Worm (Caenorhabditis elegans): ENCODE measurements around the gene mnk-1.

The mnk-1 gene

DNA sequence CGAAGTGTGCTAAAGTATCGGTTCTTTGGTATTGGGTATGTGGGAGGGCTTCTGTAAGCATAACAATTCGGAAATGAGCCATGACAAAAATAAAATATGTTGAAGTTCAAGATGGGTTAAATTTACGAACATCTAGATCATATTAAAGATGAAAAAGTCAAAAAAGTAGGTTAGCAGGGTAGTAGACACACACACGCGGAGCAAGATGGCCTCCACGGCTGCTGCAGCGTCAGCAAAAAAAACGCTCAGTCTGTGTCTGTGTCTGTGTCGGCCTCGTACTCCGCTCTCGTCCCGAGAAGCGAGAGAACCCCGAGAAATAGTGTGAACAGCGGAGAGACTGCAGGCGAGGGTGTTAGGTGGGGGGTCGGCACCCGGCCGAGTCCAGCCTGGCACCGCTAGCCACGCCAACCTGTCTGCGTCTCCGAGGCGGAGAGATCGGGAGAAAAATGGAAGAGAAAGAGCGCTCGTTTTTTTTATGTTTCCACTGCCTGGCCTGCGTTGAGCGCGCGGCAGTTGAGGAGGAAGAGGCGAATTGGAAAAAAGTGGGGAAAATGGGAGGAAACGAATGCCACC is 52.3 kb downstream of the mnk-1 start, which contains the start of gene myrf-1 (continued):
- TF ChIP-seq xbp-1 (tag; optimal IDR thresholded peaks at IDR 0.05): peak; percentile 70
- TF ChIP-seq hlh-17 (GFP tag; optimal IDR thresholded peaks at IDR 0.05; ENCODE audit: borderline replicate concordance): no peak
- TF ChIP-seq isw-1 (GFP tag; IDR thresholded peaks at IDR 0.05): peak; percentile 66
- TF ChIP-seq hpl-2 (GFP tag; optimal IDR thresholded peaks at IDR 0.05): no peak
- no peak for TF ChIP-seq Y116A8C.19 (tag; optimal IDR thresholded peaks at IDR 0.05; ENCODE audit: borderline replicate concordance)
- peak; percentile 53; the same call in 1 of the 2 replicates for TF ChIP-seq mab-9 (GFP tag; IDR thresholded peaks at IDR 0.05)
- TF ChIP-seq nhr-84 (tag; optimal IDR thresholded peaks at IDR 0.05): no peak
- peak; percentile 68 to 76 for TF ChIP-seq lsy-2 (tag; optimal IDR thresholded peaks at IDR 0.05)
- peak; percentile 15 for TF ChIP-seq lin-15B (tag; optimal IDR thresholded peaks at IDR 0.05)
- peak; percentile 32 to 41 for TF ChIP-seq egl-27 (tag; optimal IDR thresholded peaks at IDR 0.05)
- peak; percentile 30 for TF ChIP-seq fos-1 (tag; optimal IDR thresholded peaks at IDR 0.05)
- TF ChIP-seq zip-4 (GFP tag; optimal IDR thresholded peaks at IDR 0.05): peak; percentile 36
- TF ChIP-seq snpc-4 (tag; optimal IDR thresholded peaks at IDR 0.05): peak; percentile 48
- TF ChIP-seq ztf-11 (tag; optimal IDR thresholded peaks at IDR 0.05): peak in 1 of 2 experiments; percentile 75
- peak; percentile 75 for TF ChIP-seq nhr-77 (tag; optimal IDR thresholded peaks at IDR 0.05)
- TF ChIP-seq pqm-1 (tag; optimal IDR thresholded peaks at IDR 0.05): no peak
- TF ChIP-seq rnt-1 (tag; optimal IDR thresholded peaks at IDR 0.05): peak; percentile 82
- TF ChIP-seq ceh-8 (GFP tag; optimal IDR thresholded peaks at IDR 0.05): peak; percentile 85
- no peak for TF ChIP-seq ceh-63 (GFP tag; optimal IDR thresholded peaks at IDR 0.05)
- TF ChIP-seq fkh-4 (tag; optimal IDR thresholded peaks at IDR 0.05; ENCODE audit: borderline replicate concordance): no peak
- TF ChIP-seq ztf-4 (tag; optimal IDR thresholded peaks at IDR 0.05): peak; percentile 80
- peak; percentile 64 for TF ChIP-seq grh-1 (GFP tag; IDR thresholded peaks at IDR 0.05)
- no peak for TF ChIP-seq unc-30 (tag; optimal IDR thresholded peaks at IDR 0.05)
- no peak for TF ChIP-seq unc-98 (GFP tag; IDR thresholded peaks at IDR 0.05)
- peak; percentile 85 for TF ChIP-seq tbx-2 (tag; optimal IDR thresholded peaks at IDR 0.05)
- TF ChIP-seq pag-3 (tag; optimal IDR thresholded peaks at IDR 0.05; ENCODE audit: borderline replicate concordance, insufficient read depth): peak; percentile 72
- peak; percentile 37 for TF ChIP-seq pax-3 (tag; optimal IDR thresholded peaks at IDR 0.05)
- peak; percentile 66 for TF ChIP-seq irx-1 (tag; optimal IDR thresholded peaks at IDR 0.05)
- no peak for TF ChIP-seq C04F5.9 (tag; optimal IDR thresholded peaks at IDR 0.05)
- TF ChIP-seq efl-3 (GFP tag; optimal IDR thresholded peaks at IDR 0.05): peak; percentile 22
- peak; percentile 85 for TF ChIP-seq nhr-47 (tag; optimal IDR thresholded peaks at IDR 0.05)

- peak; percentile 33 for TF ChIP-seq irx-1 (tag; optimal IDR thresholded peaks at IDR 0.05)
- peak; percentile 20 to 31 for TF ChIP-seq lin-35 (GFP tag; optimal IDR thresholded peaks at IDR 0.05)
- no peak for TF ChIP-seq tlp-1 (tag; optimal IDR thresholded peaks at IDR 0.05)
- TF ChIP-seq unc-86 (tag; optimal IDR thresholded peaks at IDR 0.05): no peak
- no peak for TF ChIP-seq dpl-1 (GFP tag; optimal IDR thresholded peaks at IDR 0.05)
- peak; percentile 8 for TF ChIP-seq skn-1 (tag; optimal IDR thresholded peaks at IDR 0.05)
- TF ChIP-seq hlh-4 (tag; optimal IDR thresholded peaks at IDR 0.05): no peak
- no peak for TF ChIP-seq ets-5 (GFP tag; IDR thresholded peaks at IDR 0.05)
- TF ChIP-seq tbx-2 (tag; optimal IDR thresholded peaks at IDR 0.05): no peak
- no peak for TF ChIP-seq nhr-11 (tag; optimal IDR thresholded peaks at IDR 0.05)
- TF ChIP-seq rnt-1 (tag; optimal IDR thresholded peaks at IDR 0.05): peak; percentile 71
- peak; percentile 1 for TF ChIP-seq nhr-90 (tag; optimal IDR thresholded peaks at IDR 0.05; ENCODE audit: poor library complexity)
- no peak for TF ChIP-seq egl-13 (tag; optimal IDR thresholded peaks at IDR 0.05)
- TF ChIP-seq sup-37 (GFP tag; optimal IDR thresholded peaks at IDR 0.05): no peak
- peak; percentile 94 for TF ChIP-seq nhr-85 (tag)
- TF ChIP-seq snu-23 (GFP tag; optimal IDR thresholded peaks at IDR 0.05): peak; percentile 59
- peak; percentile 92 for TF ChIP-seq lin-14 (GFP tag; optimal IDR thresholded peaks at IDR 0.05)
- peak; percentile 18 to 41 for TF ChIP-seq lsy-2 (tag; optimal IDR thresholded peaks at IDR 0.05)
- no peak for TF ChIP-seq C16A3.4 (tag; optimal IDR thresholded peaks at IDR 0.05)
- TF ChIP-seq mdl-1 (tag; optimal IDR thresholded peaks at IDR 0.05): peak in 1 of 2 experiments; percentile 65
- TF ChIP-seq nhr-77 (tag; optimal IDR thresholded peaks at IDR 0.05): peak; percentile 11
- peak; percentile 94 for TF ChIP-seq blmp-1 (tag; optimal IDR thresholded peaks at IDR 0.05)
- peak in 1 of 3 experiments; percentile 40 for TF ChIP-seq ceh-82 (tag; optimal IDR thresholded peaks at IDR 0.05)
- TF ChIP-seq nhr-20 (tag; optimal IDR thresholded peaks at IDR 0.05): peak; percentile 61
- TF ChIP-seq mep-1 (tag; optimal IDR thresholded peaks at IDR 0.05): peak; percentile 62
These were observed 53.3 kb downstream of the mnk-1 start for ce11 chrII:10501578-10501977.
